Worm (Caenorhabditis elegans): Measurements from ENCODE around the gene B0280.11.

The B0280.11 gene

ce11 chrIII:7114952-7115488, 23.1 kb downstream of the B0280.11 start, which contains the start of gene nhr-10:
nhr-10 (minus strand) TSS chrIII:7115438.
- no peak for TF ChIP-seq T23F11.4 (GFP tag; optimal IDR thresholded peaks at IDR 0.05)
- TF ChIP-seq hlh-30 (tag; optimal IDR thresholded peaks at IDR 0.05; ENCODE audit: insufficient read depth), result no peak
- no peak for TF ChIP-seq ahr-1 (tag; optimal IDR thresholded peaks at IDR 0.05)
- no peak for TF ChIP-seq pros-1 (tag; optimal IDR thresholded peaks at IDR 0.05)
- TF ChIP-seq pha-2 (tag; optimal IDR thresholded peaks at IDR 0.05), result no peak
- TF ChIP-seq npax-4 (tag; optimal IDR thresholded peaks at IDR 0.05), result no peak
- no peak for TF ChIP-seq ceh-2 (tag; optimal IDR thresholded peaks at IDR 0.05)
- TF ChIP-seq unc-42 (tag; optimal IDR thresholded peaks at IDR 0.05), result no peak
- no peak for TF ChIP-seq sox-4 (tag; optimal IDR thresholded peaks at IDR 0.05)
- TF ChIP-seq nhr-232 (tag; optimal IDR thresholded peaks at IDR 0.05), result no peak
- TF ChIP-seq hlh-13 (GFP tag; optimal IDR thresholded peaks at IDR 0.05), result no peak

- TF ChIP-seq ztf-16 (tag; optimal IDR thresholded peaks at IDR 0.05) (no peak), elt-4 (tag; optimal IDR thresholded peaks at IDR 0.05) (no peak), syd-9 (tag; optimal IDR thresholded peaks at IDR 0.05) (no peak), pros-1 (tag; optimal IDR thresholded peaks at IDR 0.05) (no peak), npax-4 (tag; optimal IDR thresholded peaks at IDR 0.05) (no peak), ceh-6 (GFP tag; optimal IDR thresholded peaks at IDR 0.05) (no peak), tbx-2 (tag; optimal IDR thresholded peaks at IDR 0.05) (no peak), odd-2 (tag; optimal IDR thresholded peaks at IDR 0.05) (no peak), pat-9 (tag; optimal IDR thresholded peaks at IDR 0.05) (no peak), ceh-22 (tag; optimal IDR thresholded peaks at IDR 0.05) (no peak), pha-2 (tag; optimal IDR thresholded peaks at IDR 0.05) (no peak), pha-4 (tag; optimal IDR thresholded peaks at IDR 0.05) (no peak), madf-2 (tag; optimal IDR thresholded peaks at IDR 0.05) (no peak), ceh-24 (tag; optimal IDR thresholded peaks at IDR 0.05) (no peak), elt-2 (tag; optimal IDR thresholded peaks at IDR 0.05) (no peak), nhr-232 (tag; optimal IDR thresholded peaks at IDR 0.05) (no peak), eyg-1 (tag; optimal IDR thresholded peaks at IDR 0.05) (no peak), mec-3 (tag; optimal IDR thresholded peaks at IDR 0.05; ENCODE audit: borderline replicate concordance) (no peak)
Measured at ce11 chrIII:7112285-7112684, 25.8 kb downstream of the B0280.11 start.

- no peak for TF ChIP-seq ahr-1 (tag; optimal IDR thresholded peaks at IDR 0.05)
- no peak for TF ChIP-seq npax-4 (tag; optimal IDR thresholded peaks at IDR 0.05)
- no peak for TF ChIP-seq pqm-1 (tag; optimal IDR thresholded peaks at IDR 0.05)
- TF ChIP-seq pax-1 (tag; optimal IDR thresholded peaks at IDR 0.05), result no peak
- TF ChIP-seq C38D4.7 (GFP tag; optimal IDR thresholded peaks at IDR 0.05), result no peak
- TF ChIP-seq hlh-30 (tag; optimal IDR thresholded peaks at IDR 0.05; ENCODE audit: insufficient read depth), result no peak
- no peak for TF ChIP-seq pros-1 (tag; optimal IDR thresholded peaks at IDR 0.05)
- TF ChIP-seq tbx-2 (tag; optimal IDR thresholded peaks at IDR 0.05), result no peak
- no peak for TF ChIP-seq ztf-16 (tag; optimal IDR thresholded peaks at IDR 0.05)
- no peak for TF ChIP-seq dmd-4 (tag; optimal IDR thresholded peaks at IDR 0.05; ENCODE audit: borderline replicate concordance)
- no peak for TF ChIP-seq ceh-24 (tag; optimal IDR thresholded peaks at IDR 0.05)
Measured at ce11 chrIII:7111793-7112192, 26.3 kb downstream of the B0280.11 start, which contains the start of gene B0280.7. B0280.7 (minus strand) TSS chrIII:7111893.

- TF ChIP-seq eyg-1 (tag; optimal IDR thresholded peaks at IDR 0.05) (no peak), elt-2 (tag; optimal IDR thresholded peaks at IDR 0.05) (peak; percentile 85)
Measured at ce11 chrIII:7107965-7108364, 30.1 kb downstream of the B0280.11 start, which contains the start of gene odd-1. odd-1 (plus strand) TSS chrIII:7108313.

- no peak for TF ChIP-seq ahr-1 (tag; optimal IDR thresholded peaks at IDR 0.05)
Measured at ce11 chrIII:7106854-7107253, 31.2 kb downstream of the B0280.11 start.

ce11 chrIII:7103940-7104440, 34.1 kb downstream of the B0280.11 start, which contains the start of gene cpg-2:
cpg-2 (minus strand) TSS chrIII:7103990.
- no peak for TF ChIP-seq npax-4 (tag; optimal IDR thresholded peaks at IDR 0.05)
- no peak for TF ChIP-seq gmeb-2 (tag; optimal IDR thresholded peaks at IDR 0.05)
- no peak for TF ChIP-seq lim-6 (tag; optimal IDR thresholded peaks at IDR 0.05)
- no peak for TF ChIP-seq pqm-1 (tag; optimal IDR thresholded peaks at IDR 0.05)
- no peak for TF ChIP-seq hlh-15 (tag; optimal IDR thresholded peaks at IDR 0.05)

All from whole organism, late embryonic.